Worm (Caenorhabditis elegans): Measurements from ENCODE around the gene gtbp-1.

- no peak for TF ChIP-seq C17E4.6 (GFP tag; IDR thresholded peaks at IDR 0.05)
- TF ChIP-seq atf-7 (tag; optimal IDR thresholded peaks at IDR 0.05): no peak
- no peak for TF ChIP-seq madf-10 (tag; optimal IDR thresholded peaks at IDR 0.05)
- TF ChIP-seq ceh-40 (GFP tag; IDR thresholded peaks at IDR 0.05): no peak
- no peak for TF ChIP-seq aptf-2 (GFP tag; conservative IDR thresholded peaks at IDR 0.05)
- no peak for TF ChIP-seq rpc-1 (optimal IDR thresholded peaks at IDR 0.05)
- no peak for TF ChIP-seq rpc-1 (tag; optimal IDR thresholded peaks at IDR 0.05)
- TF ChIP-seq ama-1 (optimal IDR thresholded peaks at IDR 0.05): no peak
- no peak for TF ChIP-seq ama-1 (GFP tag; optimal IDR thresholded peaks at IDR 0.05)
- no peak for TF ChIP-seq nhr-90 (tag; optimal IDR thresholded peaks at IDR 0.05)
- TF ChIP-seq dpff-1 (tag; optimal IDR thresholded peaks at IDR 0.05): no peak
Observed at ce11 chrIV:10144487-10144886, 15.7 kb upstream of the gtbp-1 start.

All from whole organism, young adult.